Worm (Caenorhabditis elegans) whole organism, early embryonic: ENCODE measurements around the gene nhr-182.

Experiments
- B0310.2 ChIP-seq: sonication (generic microtip); optimal IDR thresholded peaks from 2 replicates; lab custom pipeline; 2016; ENCODE audit warnings: mild to moderate bottlenecking, missing genetic modification characterization, missing compliant biosample characterization
- aly-1 ChIP-seq: sonication (generic microtip); optimal IDR thresholded peaks from 2 replicates; lab custom pipeline; 2016; ENCODE audit warnings: missing genetic modification characterization, missing compliant biosample characterization
- ama-1 ChIP-seq: fragments of 150-350 bp; optimal IDR thresholded peaks from 2 replicates; lab custom pipeline; 2014
- ceh-13 ChIP-seq: fragments of 200-800 bp; sonication (Bioruptor generic); optimal IDR thresholded peaks from 2 replicates; lab custom pipeline; 2018; ENCODE audit warnings: mild to moderate bottlenecking, missing genetic modification characterization, missing compliant biosample characterization
- ets-7 ChIP-seq: sonication (generic microtip); optimal IDR thresholded peaks from 2 replicates; lab custom pipeline; 2016; ENCODE audit warnings: missing genotype, missing genetic modification characterization, missing compliant biosample characterization
- flt-1 ChIP-seq: fragments of 200-800 bp; sonication (Bioruptor generic); IDR thresholded peaks from 2 replicates; pipeline ENCODE4 v1.3.6; 2022; ENCODE audit warnings: missing genetic modification characterization, missing compliant biosample characterization
- hmbx-1 ChIP-seq: sonication (generic microtip); optimal IDR thresholded peaks from 2 replicates; lab custom pipeline; 2016; ENCODE audit warnings: mild to moderate bottlenecking, missing genetic modification characterization, missing compliant biosample characterization
- hmg-4 ChIP-seq: fragments of 200-800 bp; sonication (Bioruptor generic); optimal IDR thresholded peaks from 2 replicates; lab custom pipeline; 2018; ENCODE audit warnings: mild to moderate bottlenecking, missing genetic modification characterization, missing compliant biosample characterization
- hnd-1 ChIP-seq: sonication (generic microtip); optimal IDR thresholded peaks from 2 replicates; lab custom pipeline; 2016; ENCODE audit warnings: missing genetic modification characterization, missing compliant biosample characterization
- pes-1 ChIP-seq: fragments of 200-800 bp; sonication (Bioruptor generic); IDR thresholded peaks from 2 replicates; pipeline ENCODE4 v1.3.6; 2022; ENCODE audit warnings: missing genetic modification reagents, missing genetic modification characterization, missing compliant biosample characterization
- scrt-1 ChIP-seq: fragments of 200-800 bp; sonication (Bioruptor generic); IDR thresholded peaks from 2 replicates; pipeline ENCODE4 v1.3.6; 2022; ENCODE audit warnings: missing genetic modification characterization, missing compliant biosample characterization
- sea-1 ChIP-seq: fragments of 200-800 bp; sonication (Bioruptor generic); conservative IDR thresholded peaks from 2 replicates; pipeline ENCODE4 v1.3.6; 2022; ENCODE audit warnings: missing genetic modification characterization, missing compliant biosample characterization
- tra-4 ChIP-seq: sonication (generic microtip); optimal IDR thresholded peaks from 2 replicates; lab custom pipeline; 2017; ENCODE audit warnings: missing genetic modification characterization, missing compliant biosample characterization

DNA sequence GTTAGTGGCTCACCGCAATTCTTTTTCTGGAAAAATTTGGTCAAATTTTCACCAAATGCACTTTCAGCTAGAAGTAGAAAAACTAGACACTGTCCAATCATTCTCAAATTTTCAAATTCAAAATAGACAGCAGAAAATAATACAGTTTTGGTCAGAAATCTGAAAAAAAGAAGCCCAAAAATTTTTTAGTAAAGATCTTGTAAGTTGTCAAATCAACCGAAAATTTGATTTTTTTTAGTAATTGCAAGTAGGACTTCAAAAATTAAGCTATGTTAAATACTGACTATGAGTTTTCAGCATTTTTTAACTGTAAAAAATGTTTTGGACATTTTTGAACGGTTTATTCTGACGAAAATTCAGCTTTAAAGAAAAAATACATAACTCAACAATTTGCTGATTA, 41.2 kb upstream of the nhr-182 start, which contains the start of gene Y19D10B.8:
- no peak for TF ChIP-seq ama-1 (lab: Kevin White, UChicago)
- TF ChIP-seq ets-7 (tag; lab: Kevin White, UChicago) = no peak
- no peak for TF ChIP-seq hmbx-1 (tag; lab: Kevin White, UChicago)
- no peak for TF ChIP-seq flt-1
- no peak for TF ChIP-seq ceh-13 (GFP tag; lab: Kevin White, UChicago)
- TF ChIP-seq pes-1 (GFP tag; lab: Robert Waterston, UW) = no peak
- no peak for TF ChIP-seq sea-1 (GFP tag; lab: Robert Waterston, UW)
- TF ChIP-seq hmg-4 = no peak
- TF ChIP-seq tra-4 (tag; lab: Kevin White, UChicago) = no peak
- no peak for TF ChIP-seq hnd-1
- no peak for TF ChIP-seq B0310.2 (tag; lab: Kevin White, UChicago)
- TF ChIP-seq scrt-1 = no peak
- no peak for TF ChIP-seq aly-1 (tag; lab: Kevin White, UChicago)
